Fruit fly (Drosophila melanogaster) whole organism, adult: ENCODE data around the gene CG44476.

ENCODE experiments used
- CG14711 ChIP-seq: fragments of 200-800 bp; sonication (Bioruptor generic); optimal IDR thresholded peaks from 2 replicates; lab custom pipeline; 2018; ENCODE audit warnings: missing biosample characterization, mild to moderate bottlenecking, missing genetic modification characterization, moderate library complexity
- CG5204 ChIP-seq: fragments of 200-800 bp; sonication (Bioruptor generic); optimal IDR thresholded peaks from 2 replicates; lab custom pipeline; 2016; ENCODE audit warnings: missing biosample characterization, missing genetic modification characterization
- Clk ChIP-seq: fragments of 200-800 bp; sonication (Bioruptor generic); optimal IDR thresholded peaks from 2 replicates; lab custom pipeline; 2017; ENCODE audit warnings: missing biosample characterization, missing genetic modification characterization
- Crg-1 ChIP-seq: fragments of 200-800 bp; sonication (Bioruptor generic); optimal IDR thresholded peaks from 2 replicates; lab custom pipeline; 2016; ENCODE audit warnings: missing biosample characterization, missing genetic modification characterization
- Hr96 ChIP-seq: fragments of 200-800 bp; sonication (Bioruptor generic); optimal IDR thresholded peaks from 2 replicates; lab custom pipeline; 2016; ENCODE audit warnings: missing biosample characterization, missing genetic modification characterization

DNA sequence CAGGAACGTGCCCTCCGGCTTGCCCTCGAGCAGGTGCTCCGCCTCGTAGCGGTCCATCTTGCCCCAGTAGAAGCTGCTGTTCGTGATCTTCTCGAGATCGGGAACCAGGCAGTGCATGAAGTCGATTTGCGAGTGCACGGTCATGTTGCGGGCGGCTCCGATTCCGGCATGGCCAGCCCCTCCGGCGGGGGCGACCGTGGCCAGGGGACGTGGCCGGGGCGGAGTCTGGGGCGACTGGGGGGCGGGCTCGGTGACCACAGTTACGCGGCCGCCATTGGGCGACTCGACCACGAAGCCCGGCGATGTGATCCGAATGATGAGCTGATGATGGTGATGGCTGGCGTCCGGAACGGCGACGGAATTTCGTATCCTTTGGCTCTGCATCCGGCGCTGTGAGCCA is 27.6 kb upstream of the CG44476 start:
- TF ChIP-seq Hr96 (GFP tag; lab: Kevin White, UChicago) = no peak
- no peak for TF ChIP-seq Crg-1 (GFP tag; lab: Kevin White, UChicago)
- no peak for TF ChIP-seq CG5204 (GFP tag; lab: Kevin White, UChicago)
- no peak for TF ChIP-seq CG14711
- no peak for TF ChIP-seq Clk (GFP tag; lab: Kevin White, UChicago)
